Worm (Caenorhabditis elegans): ENCODE results near the gene clip-1.

- no peak for TF ChIP-seq Y79H2A.3 (GFP tag; conservative IDR thresholded peaks at IDR 0.05)
- TF ChIP-seq sptf-2 (GFP tag; optimal IDR thresholded peaks at IDR 0.05) = no peak
- no peak for TF ChIP-seq B0261.1 (tag; optimal IDR thresholded peaks at IDR 0.05)
- TF ChIP-seq unc-62 (GFP tag; optimal IDR thresholded peaks at IDR 0.05) = no peak
- no peak for TF ChIP-seq ama-1 (optimal IDR thresholded peaks at IDR 0.05)
- no peak for TF ChIP-seq ama-1 (GFP tag; optimal IDR thresholded peaks at IDR 0.05)
- no peak for TF ChIP-seq hlh-12 (tag; optimal IDR thresholded peaks at IDR 0.05)
Observed at ce11 chrIII:9277803-9278202, 8.9 kb upstream of the clip-1 start.

All from whole organism, young adult.